Fruit fly (Drosophila melanogaster): ENCODE measurements around the gene Tspo.
A peak's percentile ranks its signal among the peaks of the same experiment; 100 is the strongest.

DNA sequence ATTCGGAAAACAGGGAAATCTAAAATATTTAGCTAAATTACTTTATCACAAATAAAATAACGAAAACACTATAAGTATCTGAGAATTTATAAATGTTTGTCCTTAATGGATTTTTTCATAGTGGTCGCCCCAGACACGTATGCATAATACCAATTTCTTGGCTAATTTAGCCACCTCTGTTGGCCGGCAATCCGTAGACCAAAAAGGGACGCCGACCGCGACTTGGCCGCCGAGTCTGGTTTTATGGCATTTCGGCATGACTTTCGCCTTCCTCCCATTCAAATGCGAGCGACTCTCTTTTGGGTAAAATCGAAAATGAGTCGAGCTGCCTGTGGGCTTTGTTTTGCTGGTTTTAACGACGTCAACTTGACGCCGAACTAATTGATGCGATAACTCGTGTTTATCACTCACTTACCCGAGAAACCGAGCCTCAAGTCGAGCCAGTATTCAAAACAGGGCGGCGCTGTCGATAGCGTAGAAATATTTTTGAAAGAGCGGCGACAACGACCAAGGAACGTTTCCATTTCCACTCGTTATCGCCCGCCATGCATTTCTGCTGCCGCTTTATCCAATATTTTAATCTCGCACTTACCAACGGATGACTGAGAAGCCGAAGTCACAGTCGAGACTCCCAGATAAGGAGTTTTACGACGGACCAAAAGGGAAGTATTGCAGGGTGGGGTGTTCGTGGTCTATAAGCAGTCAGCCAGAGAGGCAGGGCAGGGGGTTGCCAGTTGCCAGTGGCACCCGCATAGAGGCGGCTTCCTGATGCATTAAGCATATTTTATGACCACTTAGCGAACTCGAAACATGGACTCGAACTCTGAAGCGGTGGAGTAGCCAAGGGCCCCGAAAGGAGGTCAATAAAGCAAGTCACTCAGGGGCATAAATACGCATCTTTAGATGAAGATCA is 40.2 kb upstream of the Tspo start:
- no peak for TF ChIP-seq fd59A (GFP tag; optimal IDR thresholded peaks at IDR 0.05)
- TF ChIP-seq CG34406 (GFP tag; optimal IDR thresholded peaks at IDR 0.05): no peak
- TF ChIP-seq CG4318 (GFP tag; optimal IDR thresholded peaks at IDR 0.05): no peak
- TF ChIP-seq CG15336 (GFP tag; IDR thresholded peaks at IDR 0.05): no peak
- peak; percentile 17 for TF ChIP-seq CG6808 (GFP tag; optimal IDR thresholded peaks at IDR 0.05)
- TF ChIP-seq esn (GFP tag; optimal IDR thresholded peaks at IDR 0.05): no peak
- no peak for TF ChIP-seq CG6276 (GFP tag; optimal IDR thresholded peaks at IDR 0.05)
- peak; percentile 54 for TF ChIP-seq Eip78C (GFP tag)
- TF ChIP-seq Eip93F (GFP tag; optimal IDR thresholded peaks at IDR 0.05): no peak
- no peak for TF ChIP-seq OdsH (GFP tag; optimal IDR thresholded peaks at IDR 0.05)
